Fruit fly (Drosophila melanogaster) whole organism, embryonic: ENCODE results near the gene CG1785.

Experiments
- CG14860 ChIP-seq: fragments of 200-800 bp; sonication (Bioruptor generic); IDR thresholded peaks from 3 replicates; pipeline ENCODE4 v1.3.6; 2022; ENCODE audit warnings: missing biosample characterization, missing genetic modification characterization; ENCODE audit not compliant: partially characterized antibody
- CG15073 ChIP-seq: fragments of 200-800 bp; sonication (Bioruptor generic); optimal IDR thresholded peaks from 2 replicates; lab custom pipeline; 2016; ENCODE audit warnings: missing biosample characterization, missing genetic modification characterization
- CG17361 ChIP-seq: fragments of 200-800 bp; sonication (Bioruptor generic); IDR thresholded peaks from 3 replicates; pipeline ENCODE4 v1.3.6; 2022; ENCODE audit warnings: missing biosample characterization, missing genetic modification characterization
- CG34376 ChIP-seq: fragments of 200-800 bp; sonication (Bioruptor generic); optimal IDR thresholded peaks from 2 replicates; lab custom pipeline; 2018; ENCODE audit warnings: missing biosample characterization, mild to moderate bottlenecking, missing genetic modification characterization
- CG4424 ChIP-seq: fragments of 200-800 bp; sonication (Bioruptor generic); optimal IDR thresholded peaks from 3 replicates; lab custom pipeline; 2016; ENCODE audit warnings: missing biosample characterization, missing genetic modification characterization
- CG5180 ChIP-seq: fragments of 200-800 bp; sonication (Bioruptor generic); optimal IDR thresholded peaks from 3 replicates; lab custom pipeline; 2017; ENCODE audit warnings: missing biosample characterization, missing genetic modification characterization, mild to moderate bottlenecking, moderate library complexity, missing genetic modification reagents
- Doc2 ChIP-seq: fragments of 200-800 bp; sonication (Bioruptor generic); IDR thresholded peaks from 2 replicates; pipeline ENCODE4 v1.3.6; 2022; ENCODE audit warnings: missing biosample characterization, missing genetic modification characterization
- GATAe ChIP-seq: fragments of 200-800 bp; sonication (Bioruptor generic); conservative IDR thresholded peaks from 2 replicates; pipeline ENCODE4 v1.3.6; 2022; ENCODE audit warnings: missing biosample characterization, missing genetic modification characterization
- fru ChIP-seq: fragments of >200 bp; optimal IDR thresholded peaks from 2 replicates; lab custom pipeline; 2017
- odd ChIP-seq: fragments of 200-800 bp; sonication (Bioruptor generic); optimal IDR thresholded peaks from 2 replicates; lab custom pipeline; 2017; ENCODE audit warnings: missing biosample characterization, mild to moderate bottlenecking, missing genetic modification characterization
- pzg ChIP-seq: fragments of 200-800 bp; sonication (Bioruptor generic); optimal IDR thresholded peaks from 3 replicates; lab custom pipeline; 2018; ENCODE audit warnings: missing biosample characterization, mild to moderate bottlenecking, missing genetic modification characterization, moderate library complexity
- sqz ChIP-seq: fragments of 200-800 bp; sonication (Bioruptor generic); optimal IDR thresholded peaks from 3 replicates; lab custom pipeline; 2018; ENCODE audit warnings: missing biosample characterization, mild to moderate bottlenecking, missing genetic modification characterization
- sug ChIP-seq: fragments of 200-800 bp; optimal IDR thresholded peaks from 2 replicates; lab custom pipeline; 2019; ENCODE audit warnings: missing biosample characterization, mild to moderate bottlenecking, missing genetic modification characterization, moderate library complexity
- tup ChIP-seq: fragments of 200-800 bp; sonication (Bioruptor generic); optimal IDR thresholded peaks from 2 replicates; lab custom pipeline; 2016; ENCODE audit warnings: missing biosample characterization, mild to moderate bottlenecking, missing genetic modification characterization, moderate library complexity

DNA sequence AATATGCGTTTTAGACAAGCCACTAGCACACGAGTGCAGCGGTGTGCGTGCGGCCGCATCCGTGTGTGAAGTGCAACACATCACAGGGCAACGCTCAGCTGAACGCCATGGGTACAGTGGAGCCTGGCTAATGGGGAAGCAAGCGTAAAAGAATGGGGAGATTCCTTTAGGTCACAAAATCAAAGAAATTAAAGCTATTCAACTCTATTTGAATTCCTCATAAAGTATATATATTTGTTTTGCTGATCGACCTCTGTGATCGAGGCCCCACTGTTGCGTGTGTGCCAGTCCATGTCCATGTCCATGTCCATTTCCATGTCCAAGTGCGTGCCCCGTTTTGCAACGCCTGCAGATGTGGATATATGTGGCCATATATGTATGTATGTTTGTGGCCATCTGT lies 40.6 kb downstream of the CG1785 start:
- TF ChIP-seq sqz (GFP tag; lab: Kevin White, UChicago) = no peak
- TF ChIP-seq odd (GFP tag; lab: Kevin White, UChicago) = no peak
- no peak for TF ChIP-seq pzg
- TF ChIP-seq fru (lab: Kevin White, UChicago) = no peak
- no peak for TF ChIP-seq CG17361
- no peak for TF ChIP-seq CG5180 (GFP tag; lab: Kevin White, UChicago)
- TF ChIP-seq CG34376 = no peak
- TF ChIP-seq CG4424 (GFP tag; lab: Kevin White, UChicago) = peak; percentile 29
- TF ChIP-seq Doc2 = no peak
- TF ChIP-seq tup = no peak
- TF ChIP-seq sug = no peak
- no peak for TF ChIP-seq CG14860 (GFP tag; lab: Robert Waterston, UW)
- TF ChIP-seq GATAe (GFP tag; lab: Robert Waterston, UW) = no peak
- no peak for TF ChIP-seq CG15073 (GFP tag; lab: Kevin White, UChicago)
